Fruit fly (Drosophila melanogaster): Measurements from ENCODE around the gene sloth2.

Gene sloth2

DNA sequence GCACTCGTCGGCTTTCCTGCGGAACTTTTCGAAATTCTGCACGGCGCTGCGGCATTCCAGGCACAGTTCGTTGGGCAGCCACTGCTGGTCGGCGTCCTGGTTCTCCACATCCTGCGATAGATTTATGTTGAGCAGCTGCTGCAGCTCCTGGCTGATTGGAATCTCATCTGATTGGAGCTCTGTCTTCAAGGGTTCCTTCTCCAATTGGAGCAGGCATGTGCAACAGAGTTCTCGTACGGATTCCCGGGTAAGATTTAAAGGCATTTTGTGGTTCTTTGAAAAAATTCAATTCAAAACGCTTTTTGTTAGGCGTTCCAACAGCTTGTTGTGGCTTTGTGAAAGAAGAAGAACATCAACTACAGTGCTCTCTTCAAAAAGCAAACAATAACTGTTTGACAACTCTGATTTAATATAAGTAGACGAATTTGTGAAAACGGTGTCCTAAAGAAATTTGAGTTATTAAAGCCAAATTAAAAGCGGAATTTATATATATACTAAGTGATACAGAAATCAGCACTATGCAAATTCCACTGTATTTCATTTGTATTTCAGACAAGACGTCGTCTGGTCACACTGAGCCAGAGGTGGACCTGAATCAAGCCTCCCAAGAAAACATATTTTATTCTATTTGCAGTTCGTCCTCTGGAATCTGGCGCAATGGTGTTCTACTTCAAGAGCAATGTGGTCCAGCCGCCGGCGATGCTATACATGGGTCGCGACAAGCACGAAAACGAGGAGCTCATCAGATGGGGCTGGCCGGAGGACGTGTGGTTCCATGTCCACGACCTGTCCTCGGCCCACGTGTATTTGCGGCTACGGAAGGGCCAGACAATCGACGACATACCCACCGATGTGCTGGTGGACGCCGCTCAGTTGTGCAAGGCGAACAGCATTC, 2.4 kb downstream of the sloth2 start, which contains the start of the genes CG3032 and CG4593 (continued):
- TF ChIP-seq Abd-B (GFP tag; optimal IDR thresholded peaks at IDR 0.05) (peak; percentile 75), CG6654 (GFP tag; optimal IDR thresholded peaks at IDR 0.05) (peak; percentile 44), row (GFP tag; IDR thresholded peaks at IDR 0.05) (peak; percentile 97), sna (GFP tag; IDR thresholded peaks at IDR 0.05; ENCODE audit: partially characterized antibody) (no peak), HmgD (GFP tag; optimal IDR thresholded peaks at IDR 0.05) (peak; percentile 25), CG18764 (GFP tag; optimal IDR thresholded peaks at IDR 0.05) (peak; percentile 59), CrebB (tag; optimal IDR thresholded peaks at IDR 0.05) (peak; percentile 65), dpn (GFP tag; optimal IDR thresholded peaks at IDR 0.05) (peak; percentile 76 to 84), Dll (GFP tag; IDR thresholded peaks at IDR 0.05; ENCODE audit: partially characterized antibody) (no peak), nom (GFP tag; optimal IDR thresholded peaks at IDR 0.05) (peak; percentile 66), CG18262 (tag; optimal IDR thresholded peaks at IDR 0.05) (peak; percentile 76), CG8089 (GFP tag; optimal IDR thresholded peaks at IDR 0.05) (peak; percentile 14), Atf-2 (GFP tag; optimal IDR thresholded peaks at IDR 0.05) (peak; percentile 44), CG4404 (GFP tag; IDR thresholded peaks at IDR 0.05) (peak; percentile 76), CG2202 (tag; optimal IDR thresholded peaks at IDR 0.05) (peak; percentile 43), dmrt11E (tag; optimal IDR thresholded peaks at IDR 0.05) (peak; percentile 60), CG3065 (GFP tag; optimal IDR thresholded peaks at IDR 0.05) (no peak), Tbp (GFP tag; optimal IDR thresholded peaks at IDR 0.05) (no peak), tll (GFP tag; optimal IDR thresholded peaks at IDR 0.05) (no peak), CG10267 (tag; optimal IDR thresholded peaks at IDR 0.05) (peak; percentile 67), CG17912 (GFP tag; optimal IDR thresholded peaks at IDR 0.05) (no peak), MESR4 (GFP tag; optimal IDR thresholded peaks at IDR 0.05) (peak; percentile 72), Mad (GFP tag; optimal IDR thresholded peaks at IDR 0.05) (peak; percentile 66), Asciz (GFP tag; optimal IDR thresholded peaks at IDR 0.05) (peak; percentile 37), cwo (GFP tag; optimal IDR thresholded peaks at IDR 0.05) (peak; percentile 56), Camta (GFP tag; optimal IDR thresholded peaks at IDR 0.05) (peak; percentile 53), cas (GFP tag; IDR thresholded peaks at IDR 0.05) (peak; percentile 70), fu2 (GFP tag; optimal IDR thresholded peaks at IDR 0.05) (peak; percentile 73), chn (GFP tag; optimal IDR thresholded peaks at IDR 0.05) (peak; percentile 72), Nf-YA (GFP tag; IDR thresholded peaks at IDR 0.05) (peak; percentile 77; the same call in 1 of the 2 replicates), maf-S (GFP tag; optimal IDR thresholded peaks at IDR 0.05) (peak; percentile 57), CG14014 (GFP tag; IDR thresholded peaks at IDR 0.05) (peak; percentile 89), crc (GFP tag; optimal IDR thresholded peaks at IDR 0.05) (peak; percentile 64), CG8765 (GFP tag; IDR thresholded peaks at IDR 0.05) (peak; percentile 75; the same call in 1 of the 2 replicates), CG31224 (GFP tag; IDR thresholded peaks at IDR 0.05) (peak; percentile 82), CG33557 (GFP tag; optimal IDR thresholded peaks at IDR 0.05) (peak; percentile 27), CG1529 (GFP tag; optimal IDR thresholded peaks at IDR 0.05) (peak; percentile 60), CG9876 (GFP tag; optimal IDR thresholded peaks at IDR 0.05) (no peak), twi (tag; optimal IDR thresholded peaks at IDR 0.05) (peak; percentile 29), CG2129 (GFP tag; IDR thresholded peaks at IDR 0.05; ENCODE audit: partially characterized antibody) (no peak), nmo (GFP tag; optimal IDR thresholded peaks at IDR 0.05) (peak; percentile 88), onecut (GFP tag; IDR thresholded peaks at IDR 0.05) (peak; percentile 19; the same call in 1 of the 2 replicates), H2.0 (GFP tag; IDR thresholded peaks at IDR 0.05) (peak; percentile 86), tin (GFP tag; optimal IDR thresholded peaks at IDR 0.05) (peak; percentile 72), kah (GFP tag; optimal IDR thresholded peaks at IDR 0.05) (no peak), CG15011 (GFP tag; optimal IDR thresholded peaks at IDR 0.05) (peak; percentile 61), CG11456 (GFP tag; IDR thresholded peaks at IDR 0.05) (peak; percentile 87), gem (tag; optimal IDR thresholded peaks at IDR 0.05) (peak; percentile 89)
